In genomic region chr3R:30525629-30526028, dm6 we compare ENCODE assay signal across 3 fruit fly cellular contexts.
TF ChIP-seq lines count a peak whose summit lies in the region.

No protein-coding gene starts in this region.

- TF ChIP-seq CTCF in whole organism, embryonic (GFP tag; optimal IDR thresholded peaks at IDR 0.05; lab: Kevin White, UChicago) = no peak

TF ChIP-seq in whole organism, embryonic, 481 proteins besides CTCF, POLR2A, EP300 and RAD21:
- TF ChIP-seq crc (GFP tag; optimal IDR thresholded peaks at IDR 0.05; lab: Kevin White, UChicago) (no peak), Spps (tag; optimal IDR thresholded peaks at IDR 0.05; lab: Kevin White, UChicago) (no peak), Tbp (GFP tag; optimal IDR thresholded peaks at IDR 0.05; lab: Kevin White, UChicago) (no peak), Aef1 (GFP tag; IDR thresholded peaks at IDR 0.05; lab: Robert Waterston, UW) (peak; percentile 12; the same call in 1 of the 3 replicates), Med (GFP tag; lab: Kevin White, UChicago) (peak; percentile 63), unc-4 (GFP tag; IDR thresholded peaks at IDR 0.05; lab: Robert Waterston, UW; ENCODE audit: partially characterized antibody) (no peak), HHEX (GFP tag; optimal IDR thresholded peaks at IDR 0.05; lab: Kevin White, UChicago) (no peak), CG34376 (GFP tag; optimal IDR thresholded peaks at IDR 0.05; lab: Kevin White, UChicago) (no peak), pum (GFP tag; optimal IDR thresholded peaks at IDR 0.05; lab: Kevin White, UChicago) (no peak), Ada2b (GFP tag; IDR thresholded peaks at IDR 0.05; lab: Robert Waterston, UW) (0 out of 2 replicates have a peak, but pooled peaks have one; percentile 21), nmo (GFP tag; optimal IDR thresholded peaks at IDR 0.05; lab: Kevin White, UChicago) (no peak), Ets65A (GFP tag; lab: Kevin White, UChicago) (peak; percentile 56), CG14710 (tag; optimal IDR thresholded peaks at IDR 0.05; lab: Kevin White, UChicago) (no peak), Hmx (GFP tag; optimal IDR thresholded peaks at IDR 0.05; lab: Kevin White, UChicago) (no peak), CG17186 (GFP tag; optimal IDR thresholded peaks at IDR 0.05; lab: Kevin White, UChicago) (no peak), peb (GFP tag; IDR thresholded peaks at IDR 0.05; lab: Robert Waterston, UW) (no peak), CG34224 (GFP tag; IDR thresholded peaks at IDR 0.05; lab: Robert Waterston, UW; ENCODE audit: partially characterized antibody) (no peak), tio (GFP tag; optimal IDR thresholded peaks at IDR 0.05; lab: Kevin White, UChicago) (no peak), CG6791 (GFP tag; IDR thresholded peaks at IDR 0.05; lab: Robert Waterston, UW; ENCODE audit: partially characterized antibody) (no peak), gcm2 (GFP tag; optimal IDR thresholded peaks at IDR 0.05; lab: Kevin White, UChicago) (no peak), nerfin-2 (GFP tag; IDR thresholded peaks at IDR 0.05; lab: Robert Waterston, UW; ENCODE audit: partially characterized antibody) (no peak), row (GFP tag; IDR thresholded peaks at IDR 0.05; lab: Robert Waterston, UW) (no peak), schlank (tag; optimal IDR thresholded peaks at IDR 0.05; lab: Kevin White, UChicago) (no peak), CG15601 (tag; optimal IDR thresholded peaks at IDR 0.05; lab: Kevin White, UChicago) (no peak), Sox100B (GFP tag; optimal IDR thresholded peaks at IDR 0.05; lab: Kevin White, UChicago) (no peak), sisA (GFP tag; IDR thresholded peaks at IDR 0.05; lab: Robert Waterston, UW) (0 out of 2 replicates have a peak, but pooled peaks have one; percentile 3), run (tag; optimal IDR thresholded peaks at IDR 0.05; lab: Kevin White, UChicago) (no peak), Drgx (GFP tag; IDR thresholded peaks at IDR 0.05; lab: Robert Waterston, UW) (peak; percentile 26; the same call in 1 of the 2 replicates), CG7928 (GFP tag; optimal IDR thresholded peaks at IDR 0.05; lab: Kevin White, UChicago) (no peak), cwo (GFP tag; optimal IDR thresholded peaks at IDR 0.05; lab: Kevin White, UChicago) (no peak)

TF ChIP-seq in whole organism, prepupa, 60 proteins besides CTCF, POLR2A, EP300 and RAD21:
- TF ChIP-seq Hr4 (GFP tag; optimal IDR thresholded peaks at IDR 0.05; lab: Kevin White, UChicago) = no peak
- TF ChIP-seq fkh (GFP tag; optimal IDR thresholded peaks at IDR 0.05; lab: Kevin White, UChicago) = no peak
- no peak for TF ChIP-seq CG11762 (GFP tag; optimal IDR thresholded peaks at IDR 0.05; lab: Kevin White, UChicago; ENCODE audit: insufficient read depth)
- no peak for TF ChIP-seq CG6808 (GFP tag; optimal IDR thresholded peaks at IDR 0.05; lab: Kevin White, UChicago)
- no peak for TF ChIP-seq dac (GFP tag; optimal IDR thresholded peaks at IDR 0.05; lab: Kevin White, UChicago)
- TF ChIP-seq ss (GFP tag; optimal IDR thresholded peaks at IDR 0.05; lab: Kevin White, UChicago) = no peak
- peak; percentile 27 for TF ChIP-seq CG32006 (GFP tag; optimal IDR thresholded peaks at IDR 0.05; lab: Kevin White, UChicago)
- peak; percentile 69 for TF ChIP-seq CG6163 (GFP tag; IDR thresholded peaks at IDR 0.05; lab: Robert Waterston, UW)
- no peak for TF ChIP-seq cyc (GFP tag; optimal IDR thresholded peaks at IDR 0.05; lab: Kevin White, UChicago)
- peak; percentile 54; the same call in 1 of the 3 replicates for TF ChIP-seq eg (GFP tag; IDR thresholded peaks at IDR 0.05; lab: Robert Waterston, UW)
- TF ChIP-seq CG3032 (tag; optimal IDR thresholded peaks at IDR 0.05; lab: Kevin White, UChicago) = no peak
- TF ChIP-seq spab (GFP tag; optimal IDR thresholded peaks at IDR 0.05; lab: Kevin White, UChicago) = no peak
- no peak for TF ChIP-seq Sox102F (GFP tag; optimal IDR thresholded peaks at IDR 0.05; lab: Kevin White, UChicago)
- peak; percentile 31; the same call in 1 of the 3 replicates for TF ChIP-seq CG8119 (GFP tag; IDR thresholded peaks at IDR 0.05; lab: Robert Waterston, UW)
- no peak for TF ChIP-seq esn (GFP tag; optimal IDR thresholded peaks at IDR 0.05; lab: Kevin White, UChicago)
- no peak for TF ChIP-seq Blimp-1 (GFP tag; optimal IDR thresholded peaks at IDR 0.05; lab: Kevin White, UChicago)
- no peak for TF ChIP-seq CG10669 (GFP tag; optimal IDR thresholded peaks at IDR 0.05; lab: Kevin White, UChicago)

TF ChIP-seq in whole organism, pupa, 21 proteins besides CTCF, POLR2A, EP300 and RAD21:
- peak; percentile 9 for TF ChIP-seq CG14655 (GFP tag; optimal IDR thresholded peaks at IDR 0.05; lab: Kevin White, UChicago)
- TF ChIP-seq CG12605 (GFP tag; IDR thresholded peaks at IDR 0.05; lab: Robert Waterston, UW) = no peak
- TF ChIP-seq gl (tag; optimal IDR thresholded peaks at IDR 0.05; lab: Kevin White, UChicago) = no peak
- no peak for TF ChIP-seq D1 (tag; optimal IDR thresholded peaks at IDR 0.05; lab: Kevin White, UChicago)
- TF ChIP-seq fd96Ca (GFP tag; IDR thresholded peaks at IDR 0.05; lab: Robert Waterston, UW) = peak; percentile 42; the same call in 1 of the 3 replicates
- TF ChIP-seq rn (GFP tag; IDR thresholded peaks at IDR 0.05; lab: Robert Waterston, UW) = no peak
- no peak for TF ChIP-seq CG8301 (tag; optimal IDR thresholded peaks at IDR 0.05; lab: Kevin White, UChicago)
- no peak for TF ChIP-seq CG13204 (GFP tag; optimal IDR thresholded peaks at IDR 0.05; lab: Kevin White, UChicago)
- TF ChIP-seq CG10348 (GFP tag; IDR thresholded peaks at IDR 0.05; lab: Robert Waterston, UW) = no peak
- no peak for TF ChIP-seq Snoo (tag; optimal IDR thresholded peaks at IDR 0.05; lab: Kevin White, UChicago)
- no peak for TF ChIP-seq CG8159 (tag; optimal IDR thresholded peaks at IDR 0.05; lab: Kevin White, UChicago)
- no peak for TF ChIP-seq CG32121 (GFP tag; IDR thresholded peaks at IDR 0.05; lab: Robert Waterston, UW)
- TF ChIP-seq CG34367 (tag; optimal IDR thresholded peaks at IDR 0.05; lab: Kevin White, UChicago) = no peak
- TF ChIP-seq CG9948 (tag; optimal IDR thresholded peaks at IDR 0.05; lab: Kevin White, UChicago) = no peak
- TF ChIP-seq EcR (GFP tag; optimal IDR thresholded peaks at IDR 0.05; lab: Kevin White, UChicago) = no peak
- TF ChIP-seq CG17806 (tag; optimal IDR thresholded peaks at IDR 0.05; lab: Kevin White, UChicago) = no peak
- TF ChIP-seq Pif1A (GFP tag; optimal IDR thresholded peaks at IDR 0.05; lab: Kevin White, UChicago) = no peak
- peak; percentile 62; the same call in 2 of the 3 replicates for TF ChIP-seq CG4496 (GFP tag; IDR thresholded peaks at IDR 0.05; lab: Robert Waterston, UW)
- TF ChIP-seq Pif1B (GFP tag; optimal IDR thresholded peaks at IDR 0.05; lab: Kevin White, UChicago) = no peak
- peak; percentile 58 for TF ChIP-seq Ets98B (GFP tag; IDR thresholded peaks at IDR 0.05; lab: Robert Waterston, UW)
- no peak for TF ChIP-seq CG15710 (tag; optimal IDR thresholded peaks at IDR 0.05; lab: Kevin White, UChicago)
